Worm (Caenorhabditis elegans) whole organism, L4 larva: ENCODE data around the gene dnj-20.

Experiments
- F26F4.8 ChIP-seq: fragments of 200-800 bp; sonication (Bioruptor generic); conservative IDR thresholded peaks from 2 replicates; pipeline ENCODE4 v1.3.6; 2022; ENCODE audit warnings: missing genetic modification characterization, missing compliant biosample characterization
- dmd-8 ChIP-seq: fragments of 200-800 bp; sonication (Bioruptor generic); IDR thresholded peaks from 2 replicates; pipeline ENCODE4 v1.3.6; 2022; ENCODE audit warnings: missing genetic modification characterization, missing compliant biosample characterization
- dpl-1 ChIP-seq: fragments of 150-350 bp; optimal IDR thresholded peaks from 2 replicates; lab custom pipeline; 2014; ENCODE audit warnings: missing biosample characterization, missing genetic modification reagents, missing genetic modification characterization
- fos-1 ChIP-seq: fragments of 150-350 bp; optimal IDR thresholded peaks from 2 replicates; lab custom pipeline; 2014; ENCODE audit warnings: missing biosample characterization, missing genetic modification characterization
- hlh-30 ChIP-seq: sonication (generic microtip); optimal IDR thresholded peaks from 2 replicates; lab custom pipeline; 2017; ENCODE audit warnings: antibody characterized with exemption, mild to moderate bottlenecking, missing genetic modification characterization, missing compliant biosample characterization; ENCODE audit not compliant: insufficient read depth
- mxl-3 ChIP-seq: fragments of 200-800 bp; sonication (Bioruptor generic); optimal IDR thresholded peaks from 2 replicates; lab custom pipeline; 2018; ENCODE audit warnings: mild to moderate bottlenecking, missing genetic modification characterization, missing compliant biosample characterization
- nhr-11 ChIP-seq: fragments of 150-350 bp; optimal IDR thresholded peaks from 2 replicates; lab custom pipeline; 2014; ENCODE audit warnings: missing biosample characterization, missing genetic modification characterization
- nhr-6 ChIP-seq: fragments of 150-350 bp; optimal IDR thresholded peaks from 2 replicates; lab custom pipeline; 2014; ENCODE audit warnings: missing biosample characterization, missing genetic modification characterization
- rbr-2 ChIP-seq: sonication (generic microtip); optimal IDR thresholded peaks from 2 replicates; lab custom pipeline; 2016; ENCODE audit warnings: missing genotype, missing genetic modification characterization, missing compliant biosample characterization
- unc-62 ChIP-seq, 3 experiments: fragments of 150-350 bp in 1 of 3; sonication (generic microtip); optimal IDR thresholded peaks in 2 of 3; peaks in 1 of 3; 1 replicate in 1 of 3; 2 replicates in 2 of 3; lab custom pipeline; 2014 to 2017; ENCODE audit warnings: missing biosample characterization in 3 of 3, missing genetic modification characterization in 3 of 3, missing genetic modification reagents in 3 of 3, missing genotype in 1 of 3
- zag-1 ChIP-seq: fragments of 150-350 bp; optimal IDR thresholded peaks from 2 replicates; lab custom pipeline; 2014; ENCODE audit warnings: missing biosample characterization, missing genetic modification characterization

DNA sequence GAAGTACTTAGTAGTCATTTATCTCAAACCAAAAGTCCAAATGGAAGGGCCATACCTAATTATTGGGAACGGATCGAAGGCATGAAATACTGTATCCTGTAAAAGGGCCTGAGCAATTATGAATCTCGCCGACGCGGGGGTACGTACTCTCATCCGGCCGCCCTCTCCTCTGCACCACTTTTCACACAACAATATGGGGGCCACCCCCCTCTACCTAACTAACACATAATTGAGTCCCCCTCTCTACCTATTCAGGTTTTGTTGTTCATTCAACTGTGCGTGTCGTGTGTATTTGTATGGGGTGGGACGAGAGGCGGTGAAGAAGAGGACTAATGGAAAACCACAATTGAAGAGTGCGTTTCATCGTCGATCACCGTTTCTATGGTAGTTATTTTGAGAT lies 49.6 kb downstream of the dnj-20 start:
- TF ChIP-seq dpl-1 (no peak), zag-1 (tag; lab: Kevin White, UChicago) (no peak), unc-62 (GFP tag; optimal IDR thresholded peaks at IDR 0.05 in 1 of 2; lab: Kevin White, UChicago) (peak in 1 of 2 experiments; percentile 60), unc-62 (tag; optimal IDR thresholded peaks at IDR 0.05; lab: Kevin White, UChicago) (no peak), mxl-3 (GFP tag; lab: Kevin White, UChicago) (no peak), hlh-30 (tag; lab: Kevin White, UChicago) (no peak), F26F4.8 (no peak), nhr-11 (tag; lab: Kevin White, UChicago) (no peak), dmd-8 (GFP tag; lab: Robert Waterston, UW) (no peak), nhr-6 (tag; lab: Kevin White, UChicago) (no peak), rbr-2 (tag; lab: Kevin White, UChicago) (peak; percentile 1), fos-1 (tag; lab: Kevin White, UChicago) (no peak)
